Worm (Caenorhabditis elegans) whole organism, early embryonic: ENCODE results near the gene drr-1.

Source experiments
- B0310.2 ChIP-seq: sonication (generic microtip); optimal IDR thresholded peaks from 2 replicates; lab custom pipeline; 2016; ENCODE audit warnings: mild to moderate bottlenecking, missing genetic modification characterization, missing compliant biosample characterization
- F13C5.2 ChIP-seq: sonication (generic microtip); optimal IDR thresholded peaks from 2 replicates; lab custom pipeline; 2017; ENCODE audit warnings: mild to moderate bottlenecking, missing genetic modification characterization, inconsistent platforms, missing compliant biosample characterization
- aly-1 ChIP-seq: sonication (generic microtip); optimal IDR thresholded peaks from 2 replicates; lab custom pipeline; 2016; ENCODE audit warnings: missing genetic modification characterization, missing compliant biosample characterization
- ama-1 ChIP-seq: fragments of 150-350 bp; optimal IDR thresholded peaks from 2 replicates; lab custom pipeline; 2014
- ceh-13 ChIP-seq: fragments of 200-800 bp; sonication (Bioruptor generic); optimal IDR thresholded peaks from 2 replicates; lab custom pipeline; 2018; ENCODE audit warnings: mild to moderate bottlenecking, missing genetic modification characterization, missing compliant biosample characterization
- ceh-36 ChIP-seq: sonication (generic microtip); optimal IDR thresholded peaks from 2 replicates; lab custom pipeline; 2016; ENCODE audit warnings: missing genetic modification characterization, inconsistent platforms, missing compliant biosample characterization
- ets-7 ChIP-seq: sonication (generic microtip); optimal IDR thresholded peaks from 2 replicates; lab custom pipeline; 2016; ENCODE audit warnings: missing genotype, missing genetic modification characterization, missing compliant biosample characterization
- flt-1 ChIP-seq: fragments of 200-800 bp; sonication (Bioruptor generic); IDR thresholded peaks from 2 replicates; pipeline ENCODE4 v1.3.6; 2022; ENCODE audit warnings: missing genetic modification characterization, missing compliant biosample characterization
- hmbx-1 ChIP-seq: sonication (generic microtip); optimal IDR thresholded peaks from 2 replicates; lab custom pipeline; 2016; ENCODE audit warnings: mild to moderate bottlenecking, missing genetic modification characterization, missing compliant biosample characterization
- hmg-4 ChIP-seq: fragments of 200-800 bp; sonication (Bioruptor generic); optimal IDR thresholded peaks from 2 replicates; lab custom pipeline; 2018; ENCODE audit warnings: mild to moderate bottlenecking, missing genetic modification characterization, missing compliant biosample characterization
- hnd-1 ChIP-seq: sonication (generic microtip); optimal IDR thresholded peaks from 2 replicates; lab custom pipeline; 2016; ENCODE audit warnings: missing genetic modification characterization, missing compliant biosample characterization
- pes-1 ChIP-seq: fragments of 200-800 bp; sonication (Bioruptor generic); IDR thresholded peaks from 2 replicates; pipeline ENCODE4 v1.3.6; 2022; ENCODE audit warnings: missing genetic modification reagents, missing genetic modification characterization, missing compliant biosample characterization
- scrt-1 ChIP-seq: fragments of 200-800 bp; sonication (Bioruptor generic); IDR thresholded peaks from 2 replicates; pipeline ENCODE4 v1.3.6; 2022; ENCODE audit warnings: missing genetic modification characterization, missing compliant biosample characterization
- sea-1 ChIP-seq: fragments of 200-800 bp; sonication (Bioruptor generic); conservative IDR thresholded peaks from 2 replicates; pipeline ENCODE4 v1.3.6; 2022; ENCODE audit warnings: missing genetic modification characterization, missing compliant biosample characterization
- tbx-11 ChIP-seq: fragments of 200-800 bp; sonication (Bioruptor generic); IDR thresholded peaks from 2 replicates; pipeline ENCODE4 v1.3.6; 2022; ENCODE audit warnings: missing genetic modification characterization, missing compliant biosample characterization
- tbx-37 ChIP-seq: fragments of 200-800 bp; sonication (Bioruptor generic); conservative IDR thresholded peaks from 2 replicates; pipeline ENCODE4 v1.3.6; 2022; ENCODE audit warnings: missing genetic modification reagents, missing genetic modification characterization, missing compliant biosample characterization
- tra-4 ChIP-seq: sonication (generic microtip); optimal IDR thresholded peaks from 2 replicates; lab custom pipeline; 2017; ENCODE audit warnings: missing genetic modification characterization, missing compliant biosample characterization

The drr-1 gene

DNA sequence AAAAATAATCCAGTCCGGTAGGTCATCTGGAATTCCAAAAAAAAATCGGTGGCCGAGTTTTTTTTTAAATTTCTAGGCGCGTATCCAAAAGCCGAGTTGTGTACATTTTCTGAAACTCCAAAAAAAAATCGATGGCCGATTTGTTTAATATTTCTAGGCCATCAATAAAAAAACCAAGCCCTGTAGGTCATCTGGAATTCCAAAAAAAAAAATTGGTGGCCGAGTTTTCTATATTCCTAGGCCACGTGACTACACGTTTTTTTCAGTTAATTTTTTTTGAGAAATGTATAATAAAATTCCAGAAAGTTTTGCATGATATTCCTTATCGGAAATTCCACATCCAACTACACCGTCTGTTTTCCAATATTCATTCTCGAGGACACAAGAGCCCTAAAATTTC, 21.9 kb upstream of the drr-1 start, which contains the start of gene sre-45:
TSS of gene sre-45 (plus strand) at position 301 of the 400 bp plus-strand sequence.
- TF ChIP-seq ets-7 (tag; lab: Kevin White, UChicago) (no peak), flt-1 (GFP tag; lab: Robert Waterston, UW) (no peak)

ce11 chrII:13515813-13516212, 20.1 kb upstream of the drr-1 start:
- no peak for TF ChIP-seq B0310.2 (tag; lab: Kevin White, UChicago)
- no peak for TF ChIP-seq sea-1 (GFP tag; lab: Robert Waterston, UW)
- TF ChIP-seq hnd-1, result no peak
- no peak for TF ChIP-seq ceh-36 (tag; lab: Kevin White, UChicago)
- no peak for TF ChIP-seq tbx-11
- no peak for TF ChIP-seq flt-1 (GFP tag; lab: Robert Waterston, UW)
- TF ChIP-seq F13C5.2, result no peak
- no peak for TF ChIP-seq scrt-1 (GFP tag; lab: Robert Waterston, UW)
- no peak for TF ChIP-seq ets-7 (tag; lab: Kevin White, UChicago)

- TF ChIP-seq B0310.2 (tag; lab: Kevin White, UChicago) (no peak), ama-1 (lab: Kevin White, UChicago) (no peak), tbx-11 (no peak), flt-1 (GFP tag; lab: Robert Waterston, UW) (no peak), sea-1 (GFP tag; lab: Robert Waterston, UW) (no peak), ceh-13 (GFP tag; lab: Kevin White, UChicago) (no peak), aly-1 (tag; lab: Kevin White, UChicago) (no peak), scrt-1 (GFP tag; lab: Robert Waterston, UW) (no peak), ets-7 (tag; lab: Kevin White, UChicago) (no peak), hmg-4 (GFP tag; lab: Kevin White, UChicago) (no peak), hmbx-1 (tag; lab: Kevin White, UChicago) (no peak), tbx-37 (GFP tag; lab: Robert Waterston, UW) (no peak), tra-4 (tag; lab: Kevin White, UChicago) (no peak), F13C5.2 (no peak), pes-1 (GFP tag; lab: Robert Waterston, UW) (no peak), ceh-36 (tag; lab: Kevin White, UChicago) (no peak), hnd-1 (no peak)
Measured at ce11 chrII:13508607-13509006, 12.9 kb upstream of the drr-1 start.

DNA sequence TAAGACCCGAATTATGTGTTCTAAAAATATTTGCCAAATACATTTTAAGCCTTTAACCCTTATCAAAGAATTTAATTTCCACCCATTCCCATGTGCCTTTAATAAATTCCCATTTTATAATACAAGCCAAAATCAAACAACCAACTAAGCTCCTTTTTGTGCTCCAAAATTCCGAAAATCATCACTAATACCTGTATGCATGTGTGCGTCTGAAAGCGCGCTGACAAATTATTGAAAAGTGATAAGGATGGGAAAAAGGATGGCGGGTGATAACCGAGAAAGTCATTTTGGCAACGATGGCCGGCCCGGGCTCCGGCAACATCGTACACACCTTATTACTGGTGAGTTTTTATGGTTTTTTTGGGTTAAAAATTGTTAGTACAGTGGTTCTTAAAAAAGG, 11.8 kb upstream of the drr-1 start, which contains the start of gene nep-17:
TSS of gene nep-17 (plus strand) at position 285 of the 400 bp plus-strand sequence.
- no peak for TF ChIP-seq aly-1 (tag; lab: Kevin White, UChicago)
- no peak for TF ChIP-seq tra-4 (tag; lab: Kevin White, UChicago)
- TF ChIP-seq B0310.2 (tag; lab: Kevin White, UChicago), result no peak
- TF ChIP-seq pes-1 (GFP tag; lab: Robert Waterston, UW), result no peak
- no peak for TF ChIP-seq tbx-37 (GFP tag; lab: Robert Waterston, UW)
- no peak for TF ChIP-seq hmbx-1 (tag; lab: Kevin White, UChicago)
- no peak for TF ChIP-seq F13C5.2
- no peak for TF ChIP-seq ceh-36 (tag; lab: Kevin White, UChicago)
- TF ChIP-seq hnd-1, result no peak
- no peak for TF ChIP-seq tbx-11
- no peak for TF ChIP-seq ceh-13 (GFP tag; lab: Kevin White, UChicago)
- no peak for TF ChIP-seq scrt-1 (GFP tag; lab: Robert Waterston, UW)
- no peak for TF ChIP-seq ets-7 (tag; lab: Kevin White, UChicago)
- TF ChIP-seq flt-1 (GFP tag; lab: Robert Waterston, UW), result no peak
- no peak for TF ChIP-seq ama-1 (lab: Kevin White, UChicago)
- TF ChIP-seq hmg-4 (GFP tag; lab: Kevin White, UChicago), result no peak
- TF ChIP-seq sea-1 (GFP tag; lab: Robert Waterston, UW), result no peak

DNA sequence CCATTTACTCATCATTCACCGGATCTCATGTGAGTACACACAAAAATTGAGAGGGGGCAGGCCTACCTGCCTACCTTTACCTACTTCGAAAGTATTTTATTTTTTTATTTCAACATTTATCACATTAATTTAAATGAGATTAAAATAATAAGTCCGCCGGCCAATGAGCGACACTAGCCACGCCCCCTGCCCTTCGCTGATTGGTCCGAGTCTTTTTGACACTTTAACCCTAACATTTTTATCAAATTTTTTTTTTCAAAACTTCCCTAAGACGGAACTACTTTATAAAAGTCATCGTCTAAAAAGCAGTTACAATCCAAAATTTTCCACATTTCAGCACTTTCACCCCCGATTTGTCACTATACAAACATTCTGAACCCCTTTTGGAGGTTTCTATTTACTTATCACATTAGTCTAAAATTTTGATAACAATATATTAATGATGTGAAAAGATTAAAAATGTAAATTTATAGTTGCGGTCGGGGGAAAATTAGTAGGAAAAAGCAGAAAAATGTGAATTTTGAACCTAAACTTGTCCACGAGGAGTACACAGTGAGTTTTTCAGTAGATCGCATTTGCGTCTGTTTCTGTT, 10.4 kb upstream of the drr-1 start:
- TF ChIP-seq tbx-37 (GFP tag; lab: Robert Waterston, UW), result no peak
- no peak for TF ChIP-seq ceh-36 (tag; lab: Kevin White, UChicago)
- no peak for TF ChIP-seq ets-7 (tag; lab: Kevin White, UChicago)
- no peak for TF ChIP-seq sea-1 (GFP tag; lab: Robert Waterston, UW)
- no peak for TF ChIP-seq pes-1 (GFP tag; lab: Robert Waterston, UW)
- TF ChIP-seq hnd-1, result no peak
- no peak for TF ChIP-seq tbx-11
- no peak for TF ChIP-seq hmg-4 (GFP tag; lab: Kevin White, UChicago)
- no peak for TF ChIP-seq ama-1 (lab: Kevin White, UChicago)
- no peak for TF ChIP-seq flt-1 (GFP tag; lab: Robert Waterston, UW)
- TF ChIP-seq scrt-1 (GFP tag; lab: Robert Waterston, UW), result no peak
- TF ChIP-seq tra-4 (tag; lab: Kevin White, UChicago), result no peak
- no peak for TF ChIP-seq hmbx-1 (tag; lab: Kevin White, UChicago)
- no peak for TF ChIP-seq ceh-13 (GFP tag; lab: Kevin White, UChicago)
- TF ChIP-seq aly-1 (tag; lab: Kevin White, UChicago), result no peak
- TF ChIP-seq F13C5.2, result no peak
- TF ChIP-seq B0310.2 (tag; lab: Kevin White, UChicago), result no peak

DNA sequence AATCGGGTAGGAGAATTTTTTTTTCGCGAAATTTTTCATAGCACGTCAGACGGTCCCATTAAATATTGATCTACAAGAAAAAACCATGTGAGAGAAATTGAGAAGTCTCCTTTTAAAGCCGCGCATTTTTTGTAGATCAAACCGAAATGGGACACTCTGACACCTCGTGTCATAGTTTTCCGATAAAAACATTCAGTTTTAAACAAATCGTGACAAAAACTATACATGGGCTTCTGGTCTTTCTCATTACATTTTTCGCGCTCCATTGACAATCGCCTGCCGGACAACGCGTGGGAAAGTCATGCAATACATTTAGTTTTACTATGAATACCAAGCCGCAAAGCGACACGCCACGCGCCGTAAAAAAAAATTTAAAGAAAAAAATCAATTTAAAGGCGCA, 9.7 kb upstream of the drr-1 start:
- no peak for TF ChIP-seq tbx-37 (GFP tag; lab: Robert Waterston, UW)
- no peak for TF ChIP-seq flt-1 (GFP tag; lab: Robert Waterston, UW)
- no peak for TF ChIP-seq B0310.2 (tag; lab: Kevin White, UChicago)
- no peak for TF ChIP-seq ceh-36 (tag; lab: Kevin White, UChicago)
- TF ChIP-seq ets-7 (tag; lab: Kevin White, UChicago), result no peak
- TF ChIP-seq tbx-11, result no peak
- TF ChIP-seq hnd-1, result no peak
- no peak for TF ChIP-seq ceh-13 (GFP tag; lab: Kevin White, UChicago)
- no peak for TF ChIP-seq F13C5.2
- TF ChIP-seq tra-4 (tag; lab: Kevin White, UChicago), result no peak
- TF ChIP-seq hmbx-1 (tag; lab: Kevin White, UChicago), result no peak
- TF ChIP-seq aly-1 (tag; lab: Kevin White, UChicago), result no peak
- no peak for TF ChIP-seq ama-1 (lab: Kevin White, UChicago)
- TF ChIP-seq sea-1 (GFP tag; lab: Robert Waterston, UW), result no peak
- no peak for TF ChIP-seq hmg-4 (GFP tag; lab: Kevin White, UChicago)
- TF ChIP-seq pes-1 (GFP tag; lab: Robert Waterston, UW), result no peak
- no peak for TF ChIP-seq scrt-1 (GFP tag; lab: Robert Waterston, UW)
